Fruit fly (Drosophila melanogaster) whole organism: ENCODE measurements around the gene CG18231.

Experiments
- CG8478 ChIP-seq: fragments of >200 bp; optimal IDR thresholded peaks from 2 replicates; lab custom pipeline; 2018; ENCODE audit warnings: inconsistent platforms
- usp ChIP-seq: fragments of >200 bp; optimal IDR thresholded peaks from 2 replicates; lab custom pipeline; 2017; ENCODE audit warnings: missing biosample characterization, missing genetic modification characterization, mixed read lengths

- TF ChIP-seq usp, result no peak
- TF ChIP-seq CG8478 (lab: Kevin White, UChicago), result no peak
Observed at dm6 chr3L:18611600-18611999, 4.3 kb downstream of the CG18231 start, which contains the start of gene CG32199.
